Fruit fly (Drosophila melanogaster) S2 (cell line): ENCODE measurements around the gene CG15728.

Source experiments
- CG8478 ChIP-seq: fragments of >200 bp; optimal IDR thresholded peaks from 2 replicates; lab custom pipeline; 2018
- CTCF ChIP-seq, 2 experiments: fragments of >200 bp; optimal IDR thresholded peaks; 2 replicates each; lab custom pipeline; 2018

CG15728 gene

DNA sequence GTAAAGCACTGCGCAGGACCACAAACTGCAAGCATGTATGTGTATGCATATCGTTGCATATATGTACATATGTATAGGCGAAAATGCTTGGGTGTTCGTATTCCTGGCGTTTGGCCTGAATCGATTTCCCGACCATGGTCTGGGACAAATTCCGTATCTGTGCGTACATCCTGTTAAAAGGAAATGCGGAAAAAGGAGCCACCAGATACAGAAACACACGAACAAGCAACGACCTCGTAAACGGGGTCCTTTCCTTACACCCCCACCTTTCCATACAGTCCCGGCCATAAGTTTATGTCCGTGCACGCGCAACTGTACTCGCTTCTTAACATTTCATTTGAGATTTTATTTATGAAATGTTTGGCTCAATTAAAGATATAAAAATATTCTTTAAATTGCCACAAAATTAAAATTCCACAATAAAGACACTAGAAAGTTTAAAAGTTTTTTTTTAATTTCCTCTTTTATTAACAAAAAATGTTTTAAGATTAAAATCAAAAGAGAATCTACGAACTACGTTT lies 40.2 kb upstream of the CG15728 start:
- no peak for TF ChIP-seq CTCF (optimal IDR thresholded peaks at IDR 0.05; lab: Kevin White, UChicago)
- no peak for TF ChIP-seq CG8478 (lab: Kevin White, UChicago)

DNA sequence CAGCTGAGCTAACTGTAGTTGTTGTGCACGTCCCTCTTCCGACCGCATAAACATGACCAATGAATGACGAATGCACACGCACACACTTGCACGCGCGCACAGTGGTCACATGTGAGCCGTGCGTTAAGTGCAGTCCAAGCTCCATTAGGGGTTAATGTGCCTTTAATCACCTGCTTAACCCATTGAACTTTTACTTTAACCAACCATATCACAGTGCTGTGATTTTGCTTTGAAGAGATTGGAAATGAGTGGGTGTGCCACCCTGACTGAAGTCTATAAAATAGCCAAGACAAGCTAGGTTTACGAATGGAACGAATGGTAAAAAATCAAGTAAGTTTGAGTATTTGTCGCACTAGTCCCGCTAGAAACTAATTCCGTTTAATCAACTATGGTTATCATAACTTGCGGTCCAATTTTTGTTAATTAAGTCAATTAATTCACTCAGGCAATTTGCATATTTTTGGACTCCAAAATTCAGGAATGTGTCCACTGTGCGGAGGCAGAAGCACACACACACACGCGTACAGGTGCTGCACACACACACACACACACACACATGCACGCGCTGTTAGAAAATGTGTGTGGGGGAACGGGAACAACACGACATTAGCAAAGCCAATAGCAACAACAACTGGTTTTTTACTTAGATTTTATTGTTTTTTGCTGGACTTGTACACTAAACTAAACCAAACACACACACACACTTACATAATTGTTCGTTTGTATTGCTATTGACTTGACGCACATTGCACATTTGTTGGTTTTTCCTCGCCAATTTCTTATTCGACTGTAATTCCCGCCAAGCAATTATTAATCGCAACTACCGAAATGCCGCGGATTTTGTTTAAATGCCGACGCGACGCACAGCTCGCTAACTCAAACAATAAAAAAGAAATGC lies 32.6 kb upstream of the CG15728 start:
- TF ChIP-seq CTCF (optimal IDR thresholded peaks at IDR 0.05; lab: Kevin White, UChicago) (no peak), CG8478 (lab: Kevin White, UChicago) (no peak)

DNA sequence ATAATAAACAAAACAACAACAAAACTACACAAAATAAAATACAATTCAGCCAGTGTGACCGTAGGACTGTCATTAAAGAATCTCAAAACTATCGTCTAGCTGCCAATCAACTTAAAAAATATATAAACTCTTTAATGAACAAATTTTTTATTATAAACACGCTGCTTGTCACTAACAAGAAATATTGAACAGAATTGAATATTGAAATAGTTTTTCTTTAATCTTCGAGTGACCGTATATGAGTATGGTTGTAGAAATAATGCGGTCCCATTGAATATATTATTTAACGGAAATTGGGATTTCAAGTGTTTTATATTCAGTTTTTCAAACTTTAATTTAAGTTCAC lies 32.0 kb upstream of the CG15728 start, which contains the start of gene LIMK1:
LIMK1 (minus strand) TSS at position 73 of the 346 bp plus-strand sequence.
- TF ChIP-seq CTCF (optimal IDR thresholded peaks at IDR 0.05; lab: Kevin White, UChicago), result no peak
- TF ChIP-seq CG8478 (lab: Kevin White, UChicago), result no peak

DNA sequence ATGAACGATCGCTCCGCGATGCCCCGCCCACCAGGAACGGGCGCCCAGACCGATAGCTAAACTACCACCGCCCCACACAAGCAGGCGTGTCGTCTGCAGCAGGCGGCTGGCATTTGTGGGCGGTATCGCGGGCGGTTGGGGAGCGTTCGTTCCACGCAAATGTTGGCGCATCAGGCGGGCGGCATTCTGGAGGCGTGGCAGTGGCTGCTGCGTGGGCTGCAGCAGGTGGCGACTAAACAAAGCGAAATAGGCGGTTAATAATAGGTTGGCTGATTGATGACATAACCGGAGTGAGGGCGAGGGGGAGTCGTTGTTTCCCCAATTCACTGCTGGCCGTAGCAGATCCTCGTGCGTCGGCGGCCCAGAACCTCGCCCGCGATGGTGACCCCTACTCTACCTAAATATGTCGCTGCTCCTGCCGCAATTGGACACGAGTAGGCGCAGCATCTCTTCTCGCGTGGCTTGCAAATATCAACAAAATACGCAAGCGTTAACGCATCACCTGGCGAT lies 28.9 kb upstream of the CG15728 start:
- TF ChIP-seq CTCF (optimal IDR thresholded peaks at IDR 0.05; lab: Kevin White, UChicago) (no peak), CG8478 (lab: Kevin White, UChicago) (no peak)

DNA sequence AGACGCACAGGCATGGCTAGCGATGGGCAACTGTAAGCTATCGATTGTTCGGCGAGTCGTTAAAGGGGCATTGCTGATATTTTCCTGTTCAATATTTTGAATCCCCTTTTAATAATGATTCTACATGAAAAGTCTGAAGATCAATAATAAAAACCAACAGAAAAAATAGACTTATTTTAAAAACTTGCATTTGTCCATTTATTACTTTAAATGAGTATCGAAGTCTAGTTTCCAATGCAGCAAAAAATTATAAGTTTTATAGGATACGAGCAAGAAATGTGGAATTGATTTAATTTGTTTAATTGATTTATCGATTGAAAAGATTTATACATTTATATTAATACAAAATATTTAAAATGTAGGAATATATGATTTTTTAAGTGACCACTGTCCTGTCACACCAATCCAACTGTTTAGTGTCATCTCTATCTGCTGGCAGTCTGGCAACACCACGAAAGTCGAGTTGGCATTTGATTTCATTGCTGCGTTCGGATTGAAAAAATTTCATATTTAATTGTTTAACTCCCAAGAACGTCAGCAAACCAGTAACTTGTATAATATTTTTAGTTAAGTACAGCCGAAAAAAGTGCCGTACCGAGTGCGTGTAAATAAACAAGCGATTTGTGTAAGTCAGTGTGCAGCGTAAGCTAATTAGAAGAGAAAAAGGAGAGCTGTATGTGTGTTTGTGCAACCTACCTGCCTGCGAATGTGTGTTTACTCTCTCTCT lies 28.3 kb upstream of the CG15728 start, which contains the start of the genes CG1824 and Sec16:
CG1824 (minus strand) TSS at position 15 of the 727 bp plus-strand sequence.
Sec16 (plus strand) TSS at position 438 of the 727 bp plus-strand sequence.
- TF ChIP-seq CG8478 (lab: Kevin White, UChicago) (no peak), CTCF (optimal IDR thresholded peaks at IDR 0.05; lab: Kevin White, UChicago) (no peak)

DNA sequence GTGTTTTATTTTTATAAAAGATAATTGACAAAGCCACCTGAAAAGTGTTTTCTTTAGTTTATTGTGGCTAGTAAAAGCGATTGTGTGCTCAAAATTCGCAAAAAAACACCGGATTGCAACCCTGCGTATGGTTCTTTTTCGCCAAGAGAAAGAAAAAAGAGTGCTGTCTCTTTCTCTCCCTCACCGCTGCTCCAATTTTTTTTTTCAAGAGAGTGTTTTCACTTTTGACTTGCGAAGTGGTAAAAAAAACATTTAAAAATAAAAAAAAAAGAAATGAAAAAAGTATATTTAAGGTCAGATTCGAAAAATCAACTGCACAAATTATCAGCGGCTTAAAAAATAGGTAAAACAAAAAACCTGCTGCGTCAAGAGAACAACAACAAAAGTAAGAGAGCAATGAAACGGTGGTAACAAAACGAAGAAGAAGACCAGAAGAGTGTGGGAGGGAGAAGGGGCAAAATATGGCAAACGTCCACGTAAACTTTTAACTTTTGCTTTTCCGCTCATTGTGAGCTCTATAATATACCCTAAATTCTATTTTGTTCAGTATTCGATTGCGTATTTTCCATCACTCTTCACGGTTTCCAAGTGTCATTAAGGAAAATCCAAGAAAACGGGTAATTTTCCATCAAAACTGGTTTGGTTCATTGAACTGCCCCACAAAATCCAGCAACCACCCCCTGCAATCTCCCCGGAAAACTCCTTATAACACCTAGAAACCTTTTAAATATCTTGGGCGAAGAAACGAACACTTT lies 27.6 kb upstream of the CG15728 start:
- no peak for TF ChIP-seq CG8478 (lab: Kevin White, UChicago)
- TF ChIP-seq CTCF (optimal IDR thresholded peaks at IDR 0.05; lab: Kevin White, UChicago), result no peak

DNA sequence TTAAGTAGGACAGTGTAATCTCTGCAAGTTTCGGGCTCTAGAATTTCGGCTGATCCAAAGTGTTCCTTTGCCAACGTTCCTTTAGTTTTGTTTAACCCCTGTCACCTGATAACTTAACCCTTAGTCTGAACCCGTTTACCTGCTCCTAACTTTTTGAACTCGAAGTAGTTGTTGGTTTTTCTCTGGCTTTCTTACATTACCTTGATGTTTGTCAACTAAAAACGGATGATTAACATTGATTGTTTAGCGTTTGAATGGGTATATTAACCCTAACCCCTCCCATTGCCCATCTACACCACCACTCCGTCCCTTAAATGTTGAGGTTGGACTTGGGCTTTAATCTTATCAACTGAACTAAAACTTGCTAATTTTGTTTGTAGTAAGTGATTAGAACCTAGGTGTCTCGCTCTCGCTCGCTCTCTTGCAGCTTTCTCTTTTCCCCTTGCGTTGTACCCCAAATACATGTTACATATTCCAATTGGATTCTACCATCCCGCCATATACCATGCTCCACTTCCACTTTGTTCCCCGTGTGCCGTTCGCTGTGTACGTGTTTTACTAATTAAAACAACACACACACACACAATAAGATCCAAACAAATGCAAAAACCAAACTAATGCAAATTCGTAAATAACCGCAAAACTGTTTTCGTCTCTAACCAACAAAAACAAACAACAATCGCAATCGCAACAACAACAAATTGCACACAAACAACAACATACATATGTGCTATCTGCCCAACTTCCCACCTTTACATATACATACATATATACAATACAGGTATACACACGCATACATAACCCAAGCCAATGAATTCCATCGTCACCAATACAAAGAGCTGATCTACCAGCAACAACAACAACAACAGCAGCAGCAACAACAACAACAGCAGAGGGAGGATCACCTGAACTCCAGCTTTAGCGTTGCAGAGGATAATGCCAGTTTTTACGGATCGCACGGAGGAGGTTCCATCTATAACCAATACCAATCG lies 23.0 kb upstream of the CG15728 start:
- TF ChIP-seq CTCF (optimal IDR thresholded peaks at IDR 0.05; lab: Kevin White, UChicago) (no peak), CG8478 (lab: Kevin White, UChicago) (no peak)

DNA sequence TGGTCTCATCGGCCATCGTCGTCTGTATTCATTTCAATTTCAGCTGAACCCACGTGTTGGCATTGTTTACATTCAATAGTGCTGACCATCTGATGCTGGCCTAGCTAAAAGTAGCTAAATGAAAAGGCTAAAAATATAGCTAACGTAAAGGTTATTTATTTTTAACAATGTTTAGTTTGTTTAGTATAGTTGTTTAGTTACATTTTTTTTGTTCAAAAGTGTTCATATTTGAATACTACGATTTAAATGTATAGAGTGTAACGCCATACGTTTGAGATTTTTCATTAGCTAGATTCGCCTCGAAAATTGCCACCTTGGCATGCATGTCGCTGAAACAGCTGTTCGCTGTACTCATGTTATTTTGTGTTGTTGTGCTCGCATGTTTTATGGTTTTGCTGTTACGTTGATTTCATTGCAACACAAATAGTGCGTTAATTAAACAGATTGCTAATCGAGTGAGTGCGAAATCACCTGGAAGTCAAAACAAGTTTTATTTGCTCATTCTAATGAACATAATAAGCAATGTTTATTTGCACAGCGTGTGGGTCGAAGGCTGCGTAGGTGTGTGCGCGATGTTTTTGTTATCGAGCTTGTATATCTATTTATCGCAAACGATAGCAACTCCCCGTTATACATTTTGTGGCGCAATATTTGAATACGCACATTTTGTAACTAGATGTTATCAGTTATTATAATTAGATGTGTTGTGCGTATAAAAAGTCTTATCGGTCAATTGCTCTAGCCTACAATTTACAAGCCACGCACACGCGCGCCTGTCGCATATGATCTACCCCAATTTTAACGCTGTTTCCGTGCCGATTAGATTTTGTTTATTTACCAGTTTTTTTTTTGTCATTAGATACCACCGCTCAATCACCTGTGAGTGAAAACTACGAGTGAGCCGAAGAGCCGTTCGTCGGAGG lies 12.3 kb upstream of the CG15728 start, which contains the start of the genes CG1463 and Fpgs1:
CG1463 (minus strand) TSS at position 132 of the 923 bp plus-strand sequence.
Fpgs1 (plus strand) TSS at position 332 of the 923 bp plus-strand sequence.
- TF ChIP-seq CTCF (optimal IDR thresholded peaks at IDR 0.05; lab: Kevin White, UChicago) (no peak), CG8478 (lab: Kevin White, UChicago) (no peak)

DNA sequence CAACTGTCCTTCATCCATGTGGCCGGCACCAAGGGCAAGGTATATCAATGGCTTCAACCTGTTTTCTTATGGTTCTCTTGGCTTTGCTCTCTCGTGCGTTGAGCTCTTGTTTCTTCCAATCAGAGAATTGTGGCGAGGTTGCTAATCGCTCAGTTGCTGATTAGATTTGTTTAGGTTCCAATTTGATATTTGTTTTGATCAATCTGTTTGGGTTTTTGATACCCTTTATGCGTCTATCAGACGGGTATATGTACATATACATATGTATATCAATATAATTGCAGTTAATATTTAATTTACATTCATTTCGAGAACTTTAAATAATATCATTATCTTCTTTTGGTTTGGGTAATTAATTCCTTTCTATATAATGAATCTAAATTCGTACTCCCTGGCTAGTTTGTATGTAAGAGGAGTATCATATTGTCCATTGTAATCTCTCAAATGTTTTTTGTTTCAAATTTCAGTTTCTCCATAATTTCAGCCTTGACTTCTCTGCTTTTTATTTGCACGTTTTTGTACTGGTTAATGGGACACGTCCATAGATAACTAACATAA lies 10.8 kb upstream of the CG15728 start:
- TF ChIP-seq CTCF (optimal IDR thresholded peaks at IDR 0.05; lab: Kevin White, UChicago) (no peak), CG8478 (lab: Kevin White, UChicago) (no peak)

DNA sequence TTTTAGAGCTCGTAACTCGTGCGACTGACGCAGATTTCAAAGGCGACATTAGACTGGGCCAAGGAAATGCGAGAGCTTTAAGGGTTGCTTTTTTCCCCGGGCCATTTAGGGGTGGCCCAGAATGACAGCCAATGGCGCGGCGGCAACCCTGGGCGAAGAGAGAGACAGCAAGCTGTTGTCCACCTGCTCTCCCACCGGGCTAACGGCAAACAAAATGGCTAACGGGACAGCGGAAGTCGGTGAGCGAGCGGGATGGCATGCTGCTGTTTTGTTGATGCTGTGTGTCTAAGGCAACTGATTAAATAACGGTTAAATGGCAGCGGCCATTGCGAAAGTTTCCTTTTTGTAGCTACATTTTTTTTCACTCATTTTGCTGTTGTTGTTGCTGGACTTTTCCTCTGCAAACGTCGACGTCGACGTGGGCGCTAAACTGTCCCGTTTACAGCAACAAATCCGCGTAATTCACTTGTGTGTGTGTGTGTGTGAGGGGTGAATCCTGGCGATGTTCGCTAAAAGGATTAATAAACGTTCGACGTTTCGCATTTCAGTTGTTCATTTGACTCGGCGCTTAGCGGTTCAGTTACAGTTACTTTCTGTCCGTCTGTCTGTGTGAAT lies 8.2 kb upstream of the CG15728 start, which contains the start of gene CG11085:
CG11085 (plus strand) TSS at position 565 of the 615 bp plus-strand sequence.
- TF ChIP-seq CG8478 (lab: Kevin White, UChicago) (no peak), CTCF (optimal IDR thresholded peaks at IDR 0.05; lab: Kevin White, UChicago) (no peak)

DNA sequence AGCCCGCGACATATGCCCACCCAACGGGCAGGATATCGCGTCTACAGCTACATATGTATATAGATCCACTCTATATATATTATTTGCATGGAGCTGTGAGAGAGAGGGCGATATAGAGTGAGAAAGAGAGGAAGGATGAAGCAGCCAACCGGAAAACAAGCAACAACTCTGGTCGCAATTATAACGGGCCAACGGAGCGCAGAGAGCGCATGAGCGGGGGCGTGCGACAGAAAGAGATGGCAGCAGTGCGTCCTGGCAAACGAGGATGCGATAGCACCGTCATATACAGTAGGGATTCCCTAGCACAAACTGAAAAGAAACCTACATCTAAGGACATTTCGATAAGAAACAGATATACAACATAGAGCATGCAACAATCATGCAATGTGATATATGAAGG lies 2.5 kb upstream of the CG15728 start:
- TF ChIP-seq CG8478 (lab: Kevin White, UChicago), result no peak
- no peak for TF ChIP-seq CTCF (optimal IDR thresholded peaks at IDR 0.05; lab: Kevin White, UChicago)
